Worm (Caenorhabditis elegans) whole organism, L3 larva: ENCODE measurements around the gene F14F8.14.

Experiments
- R02D3.7 ChIP-seq: fragments of 150-350 bp; optimal IDR thresholded peaks from 2 replicates; lab custom pipeline; 2014; ENCODE audit warnings: missing biosample characterization, missing genetic modification characterization
- aly-2 ChIP-seq: fragments of 150-350 bp; optimal IDR thresholded peaks from 2 replicates; lab custom pipeline; 2014; ENCODE audit warnings: missing biosample characterization, missing genetic modification characterization
- ceh-82 ChIP-seq: fragments of 150-350 bp; optimal IDR thresholded peaks from 2 replicates; lab custom pipeline; 2014; ENCODE audit warnings: missing biosample characterization, missing genetic modification characterization
- nhr-67 ChIP-seq: fragments of 150-350 bp; optimal IDR thresholded peaks from 2 replicates; lab custom pipeline; 2014; ENCODE audit warnings: missing biosample characterization, missing genetic modification characterization
- unc-62 ChIP-seq: fragments of 150-350 bp; sonication (generic microtip); optimal IDR thresholded peaks from 4 replicates; lab custom pipeline; 2014; ENCODE audit warnings: missing biosample characterization, missing genetic modification reagents, missing genetic modification characterization

DNA sequence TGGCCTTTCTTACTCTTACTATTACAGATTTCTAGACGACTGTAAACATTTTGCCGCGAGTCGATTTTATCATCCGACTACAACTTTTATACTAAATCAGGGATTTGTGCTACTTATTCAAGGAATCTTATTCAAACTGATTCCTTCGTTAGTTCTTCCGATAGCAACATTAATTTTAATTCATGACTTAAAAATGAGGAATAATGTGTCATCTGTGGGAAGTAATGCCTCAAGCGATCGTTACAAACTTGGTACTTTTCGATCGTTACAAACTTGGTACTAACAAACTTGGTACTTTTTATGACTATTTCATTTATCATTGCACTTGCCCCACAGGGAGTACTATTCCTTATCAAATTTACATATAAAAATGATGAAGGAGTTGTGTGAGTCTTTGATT lies 49.1 kb downstream of the F14F8.14 start, which contains the start of gene Y70C5A.4:
- no peak for TF ChIP-seq R02D3.7
- no peak for TF ChIP-seq ceh-82
- TF ChIP-seq aly-2 (tag; lab: Kevin White, UChicago): no peak
- no peak for TF ChIP-seq nhr-67 (tag; lab: Kevin White, UChicago)
- no peak for TF ChIP-seq unc-62 (GFP tag; lab: Kevin White, UChicago)
